Worm (Caenorhabditis elegans): ENCODE measurements around the gene vhl-1.

ce11 chrX:11286246-11286645 is 20.9 kb upstream of the vhl-1 start, which contains the start of gene F38B2.3:
- no peak for TF ChIP-seq nhr-28 (tag; optimal IDR thresholded peaks at IDR 0.05)
- TF ChIP-seq pqm-1 (tag; optimal IDR thresholded peaks at IDR 0.05): no peak
- TF ChIP-seq snpc-4 (tag; optimal IDR thresholded peaks at IDR 0.05): no peak
- no peak for TF ChIP-seq mdl-1 (tag; optimal IDR thresholded peaks at IDR 0.05)
- no peak for TF ChIP-seq nhr-237 (tag; optimal IDR thresholded peaks at IDR 0.05)
- TF ChIP-seq fkh-10 (GFP tag; optimal IDR thresholded peaks at IDR 0.05): no peak
- no peak for TF ChIP-seq sea-2 (GFP tag; optimal IDR thresholded peaks at IDR 0.05)
- no peak for TF ChIP-seq nhr-12 (tag; optimal IDR thresholded peaks at IDR 0.05)
- TF ChIP-seq jun-1 (tag; optimal IDR thresholded peaks at IDR 0.05): no peak

Measured in whole organism, L3 larva.